Worm (Caenorhabditis elegans): ENCODE measurements around the gene act-2.

ce11 chrV:11087119-11087518, 9.2 kb upstream of the act-2 start:
- TF ChIP-seq K02D7.2 (tag; optimal IDR thresholded peaks at IDR 0.05) (no peak), pha-4 (tag; optimal IDR thresholded peaks at IDR 0.05) (no peak), nhr-11 (tag; optimal IDR thresholded peaks at IDR 0.05) (no peak), ama-1 (optimal IDR thresholded peaks at IDR 0.05) (no peak), ceh-19 (GFP tag; optimal IDR thresholded peaks at IDR 0.05) (no peak), dmd-4 (tag; optimal IDR thresholded peaks at IDR 0.05; ENCODE audit: borderline replicate concordance) (no peak), fkh-10 (GFP tag; optimal IDR thresholded peaks at IDR 0.05) (no peak), sox-4 (tag; optimal IDR thresholded peaks at IDR 0.05) (no peak), fkh-6 (tag; optimal IDR thresholded peaks at IDR 0.05) (no peak), T23F11.4 (GFP tag; optimal IDR thresholded peaks at IDR 0.05) (no peak)

All from whole organism, late embryonic.